Fruit fly (Drosophila melanogaster) whole organism, embryonic: Measurements from ENCODE around the gene Zpr1.

Experiments
- CG1024 ChIP-seq: fragments of 200-800 bp; sonication (Bioruptor generic); IDR thresholded peaks from 2 replicates; pipeline ENCODE4 v1.3.6; 2022; ENCODE audit warnings: missing biosample characterization, missing genetic modification characterization
- CG10565 ChIP-seq: fragments of 200-800 bp; sonication (Bioruptor generic); optimal IDR thresholded peaks from 3 replicates; lab custom pipeline; 2016; ENCODE audit warnings: missing biosample characterization, mild to moderate bottlenecking, missing genetic modification characterization
- CG12071 ChIP-seq: fragments of 200-800 bp; sonication (Bioruptor generic); optimal IDR thresholded peaks from 3 replicates; lab custom pipeline; 2018; ENCODE audit warnings: missing biosample characterization, mild to moderate bottlenecking, missing genetic modification characterization
- CG12299 ChIP-seq: fragments of 200-800 bp; sonication (Bioruptor generic); optimal IDR thresholded peaks from 2 replicates; lab custom pipeline; 2018; ENCODE audit warnings: missing biosample characterization, mild to moderate bottlenecking, missing genetic modification characterization
- CG12659 ChIP-seq: fragments of 200-800 bp; sonication (Bioruptor generic); optimal IDR thresholded peaks from 3 replicates; lab custom pipeline; 2017; ENCODE audit warnings: mild to moderate bottlenecking, missing biosample characterization, missing genetic modification reagents, missing genetic modification characterization
- CG13624 ChIP-seq: fragments of 200-800 bp; sonication (Bioruptor generic); optimal IDR thresholded peaks from 2 replicates; lab custom pipeline; 2016; ENCODE audit warnings: missing biosample characterization, missing genetic modification characterization
- CG13775 ChIP-seq: fragments of 200-800 bp; sonication (Bioruptor generic); optimal IDR thresholded peaks from 3 replicates; lab custom pipeline; 2017; ENCODE audit warnings: missing biosample characterization, mild to moderate bottlenecking, missing genetic modification characterization
- CG17912 ChIP-seq: fragments of 200-800 bp; sonication (Bioruptor generic); optimal IDR thresholded peaks from 2 replicates; lab custom pipeline; 2018; ENCODE audit warnings: missing biosample characterization, mild to moderate bottlenecking, missing genetic modification characterization
- CG31224 ChIP-seq: fragments of 200-800 bp; sonication (Bioruptor generic); IDR thresholded peaks from 2 replicates; pipeline ENCODE4 v1.3.6; 2022; ENCODE audit warnings: missing biosample characterization, missing genetic modification characterization
- CG4282 ChIP-seq: fragments of 200-800 bp; sonication (Bioruptor generic); optimal IDR thresholded peaks from 2 replicates; lab custom pipeline; 2016; ENCODE audit warnings: missing biosample characterization, missing genetic modification characterization
- CG4424 ChIP-seq: fragments of 200-800 bp; sonication (Bioruptor generic); optimal IDR thresholded peaks from 3 replicates; lab custom pipeline; 2016; ENCODE audit warnings: missing biosample characterization, missing genetic modification characterization
- CG4820 ChIP-seq: fragments of 200-800 bp; sonication (Bioruptor generic); optimal IDR thresholded peaks from 3 replicates; lab custom pipeline; 2016; ENCODE audit warnings: missing biosample characterization, missing genetic modification characterization
- CG6791 ChIP-seq: fragments of 200-800 bp; sonication (Bioruptor generic); IDR thresholded peaks from 3 replicates; pipeline ENCODE4 v1.3.6; 2022; ENCODE audit warnings: missing biosample characterization, missing genetic modification characterization; ENCODE audit not compliant: partially characterized antibody
- CG8765 ChIP-seq: fragments of 200-800 bp; sonication (Bioruptor generic); IDR thresholded peaks from 2 replicates; pipeline ENCODE4 v1.3.6; 2022; ENCODE audit warnings: missing biosample characterization, missing genetic modification characterization
- CHES-1-like ChIP-seq: fragments of 200-800 bp; sonication (Bioruptor generic); optimal IDR thresholded peaks from 2 replicates; lab custom pipeline; 2016; ENCODE audit warnings: missing biosample characterization, missing genetic modification characterization
- CrebB ChIP-seq: fragments of 200-800 bp; sonication (Bioruptor generic); optimal IDR thresholded peaks from 3 replicates; lab custom pipeline; 2018; ENCODE audit warnings: missing biosample characterization, mild to moderate bottlenecking, missing genetic modification characterization
- Dll ChIP-seq: fragments of 200-800 bp; sonication (Bioruptor generic); IDR thresholded peaks from 4 replicates; pipeline ENCODE4 v1.3.6; 2022; ENCODE audit warnings: missing biosample characterization, missing genetic modification characterization; ENCODE audit not compliant: partially characterized antibody
- Doc3 ChIP-seq: fragments of 200-800 bp; sonication (Bioruptor generic); IDR thresholded peaks from 3 replicates; pipeline ENCODE4 v1.3.6; 2022; ENCODE audit warnings: missing biosample characterization, missing genetic modification characterization; ENCODE audit not compliant: partially characterized antibody
- E2f1 ChIP-seq: fragments of 200-800 bp; sonication (Bioruptor generic); IDR thresholded peaks from 2 replicates; pipeline ENCODE4 v1.3.6; 2022; ENCODE audit warnings: missing biosample characterization, missing genetic modification characterization
- Ets97D ChIP-seq: fragments of 200-800 bp; sonication (Bioruptor generic); optimal IDR thresholded peaks from 3 replicates; lab custom pipeline; 2016; ENCODE audit warnings: missing biosample characterization, missing genetic modification characterization
- HmgZ ChIP-seq: fragments of 200-800 bp; sonication (Bioruptor generic); optimal IDR thresholded peaks from 2 replicates; lab custom pipeline; 2018; ENCODE audit warnings: missing biosample characterization, mild to moderate bottlenecking, missing genetic modification characterization
- Hmx ChIP-seq: fragments of 200-800 bp; sonication (Bioruptor generic); optimal IDR thresholded peaks from 2 replicates; lab custom pipeline; 2016; ENCODE audit warnings: missing biosample characterization, missing genetic modification characterization
- Jarid2 ChIP-seq: fragments of 200-800 bp; sonication (Bioruptor generic); optimal IDR thresholded peaks from 3 replicates; lab custom pipeline; 2017; ENCODE audit warnings: mild to moderate bottlenecking, missing biosample characterization, missing genetic modification reagents, missing genetic modification characterization
- Lim3 ChIP-seq: fragments of 200-800 bp; sonication (Bioruptor generic); IDR thresholded peaks from 2 replicates; pipeline ENCODE4 v1.3.6; 2022; ENCODE audit warnings: missing biosample characterization, missing genetic modification characterization
- Max ChIP-seq: fragments of 200-800 bp; sonication (Bioruptor generic); optimal IDR thresholded peaks from 2 replicates; lab custom pipeline; 2016; ENCODE audit warnings: missing biosample characterization, mild to moderate bottlenecking, missing genetic modification characterization
- NC2α ChIP-seq: fragments of 200-800 bp; sonication (Bioruptor generic); optimal IDR thresholded peaks from 2 replicates; lab custom pipeline; 2016; ENCODE audit warnings: missing biosample characterization, missing genetic modification characterization
- Opbp ChIP-seq: fragments of 200-800 bp; sonication (Bioruptor generic); IDR thresholded peaks from 3 replicates; pipeline ENCODE4 v1.3.6; 2022; ENCODE audit warnings: missing biosample characterization, missing genetic modification characterization; ENCODE audit not compliant: partially characterized antibody
- Ptx1 ChIP-seq: fragments of 200-800 bp; sonication (Bioruptor generic); IDR thresholded peaks from 2 replicates; pipeline ENCODE4 v1.3.6; 2022; ENCODE audit warnings: missing biosample characterization, missing genetic modification characterization
- Rfx ChIP-seq: fragments of 200-800 bp; sonication (Bioruptor generic); IDR thresholded peaks from 2 replicates; pipeline ENCODE4 v1.3.6; 2022; ENCODE audit warnings: missing biosample characterization, missing genetic modification characterization
- Side ChIP-seq: fragments of 200-800 bp; sonication (Bioruptor generic); optimal IDR thresholded peaks from 2 replicates; lab custom pipeline; 2016; ENCODE audit warnings: missing biosample characterization, missing genetic modification characterization
- Six4 ChIP-seq: fragments of 200-800 bp; sonication (Bioruptor generic); optimal IDR thresholded peaks from 2 replicates; lab custom pipeline; 2016; ENCODE audit warnings: missing biosample characterization, missing genetic modification characterization
- Sry-β ChIP-seq: fragments of 200-800 bp; sonication (Bioruptor generic); optimal IDR thresholded peaks from 2 replicates; lab custom pipeline; 2018; ENCODE audit warnings: missing biosample characterization, mild to moderate bottlenecking, missing genetic modification characterization, moderate library complexity
- Vsx1 ChIP-seq: fragments of 200-800 bp; sonication (Bioruptor generic); optimal IDR thresholded peaks from 2 replicates; lab custom pipeline; 2017; ENCODE audit warnings: missing biosample characterization, mild to moderate bottlenecking, missing genetic modification characterization, missing genetic modification reagents
- amos ChIP-seq: fragments of 200-800 bp; sonication (Bioruptor generic); IDR thresholded peaks from 2 replicates; pipeline ENCODE4 v1.3.6; 2022; ENCODE audit warnings: missing biosample characterization, missing genetic modification characterization; ENCODE audit not compliant: partially characterized antibody
- az2 ChIP-seq: fragments of 200-800 bp; sonication (Bioruptor generic); optimal IDR thresholded peaks from 3 replicates; lab custom pipeline; 2016; ENCODE audit warnings: missing biosample characterization, missing genetic modification characterization
- bab2 ChIP-seq: fragments of 200-800 bp; sonication (Bioruptor generic); optimal IDR thresholded peaks from 2 replicates; lab custom pipeline; 2016; ENCODE audit warnings: missing biosample characterization, missing genetic modification characterization
- cato ChIP-seq: fragments of 200-800 bp; sonication (Bioruptor generic); optimal IDR thresholded peaks from 2 replicates; lab custom pipeline; 2016; ENCODE audit warnings: missing biosample characterization, missing genetic modification characterization, borderline replicate concordance
- chinmo ChIP-seq: fragments of 200-800 bp; sonication (Bioruptor generic); IDR thresholded peaks from 4 replicates; pipeline ENCODE4 v1.3.6; 2022; ENCODE audit warnings: missing biosample characterization, missing genetic modification characterization; ENCODE audit not compliant: partially characterized antibody
- corto ChIP-seq: fragments of 200-800 bp; sonication (Bioruptor generic); optimal IDR thresholded peaks from 2 replicates; lab custom pipeline; 2016; ENCODE audit warnings: missing biosample characterization, mild to moderate bottlenecking, missing genetic modification characterization, moderate library complexity
- da ChIP-seq: fragments of 200-800 bp; sonication (Bioruptor generic); optimal IDR thresholded peaks from 2 replicates; lab custom pipeline; 2016; ENCODE audit warnings: missing biosample characterization, missing genetic modification characterization
- dimm ChIP-seq: fragments of 200-800 bp; sonication (Bioruptor generic); IDR thresholded peaks from 2 replicates; pipeline ENCODE4 v1.3.6; 2022; ENCODE audit warnings: missing biosample characterization, missing genetic modification characterization
- ewg ChIP-seq: fragments of 200-800 bp; sonication (Bioruptor generic); optimal IDR thresholded peaks from 3 replicates; lab custom pipeline; 2017; ENCODE audit warnings: mild to moderate bottlenecking, missing biosample characterization, missing genetic modification reagents, missing genetic modification characterization
- exex ChIP-seq: fragments of 200-800 bp; sonication (Bioruptor generic); optimal IDR thresholded peaks from 4 replicates; lab custom pipeline; 2018; ENCODE audit warnings: missing biosample characterization, mild to moderate bottlenecking, missing genetic modification characterization, moderate library complexity
- ftz-f1 ChIP-seq: fragments of 200-800 bp; sonication (Bioruptor generic); optimal IDR thresholded peaks from 2 replicates; lab custom pipeline; 2016; ENCODE audit warnings: missing biosample characterization, missing genetic modification characterization
- mam ChIP-seq: fragments of 200-800 bp; sonication (Bioruptor generic); optimal IDR thresholded peaks from 3 replicates; lab custom pipeline; 2016; ENCODE audit warnings: missing biosample characterization, missing genetic modification characterization
- nom ChIP-seq: fragments of 200-800 bp; sonication (Bioruptor generic); optimal IDR thresholded peaks from 2 replicates; lab custom pipeline; 2017; ENCODE audit warnings: missing biosample characterization, missing genetic modification characterization, mild to moderate bottlenecking, moderate library complexity, missing genetic modification reagents
- repo ChIP-seq: fragments of 200-800 bp; sonication (Bioruptor generic); optimal IDR thresholded peaks from 2 replicates; lab custom pipeline; 2016; ENCODE audit warnings: missing biosample characterization, missing genetic modification characterization
- sim ChIP-seq: fragments of 200-800 bp; sonication (Bioruptor generic); IDR thresholded peaks from 2 replicates; pipeline ENCODE4 v1.3.6; 2022; ENCODE audit warnings: missing biosample characterization, missing genetic modification characterization
- so ChIP-seq: fragments of 200-800 bp; sonication (Bioruptor generic); IDR thresholded peaks from 3 replicates; pipeline ENCODE4 v1.3.6; 2022; ENCODE audit warnings: missing biosample characterization, missing genetic modification characterization
- sr ChIP-seq: fragments of 200-800 bp; sonication (Bioruptor generic); IDR thresholded peaks from 3 replicates; pipeline ENCODE4 v1.3.6; 2022; ENCODE audit warnings: missing biosample characterization, missing genetic modification characterization
- tio ChIP-seq: fragments of 200-800 bp; sonication (Bioruptor generic); optimal IDR thresholded peaks from 2 replicates; lab custom pipeline; 2017; ENCODE audit warnings: missing biosample characterization, missing genetic modification characterization, inconsistent platforms

Gene Zpr1

DNA sequence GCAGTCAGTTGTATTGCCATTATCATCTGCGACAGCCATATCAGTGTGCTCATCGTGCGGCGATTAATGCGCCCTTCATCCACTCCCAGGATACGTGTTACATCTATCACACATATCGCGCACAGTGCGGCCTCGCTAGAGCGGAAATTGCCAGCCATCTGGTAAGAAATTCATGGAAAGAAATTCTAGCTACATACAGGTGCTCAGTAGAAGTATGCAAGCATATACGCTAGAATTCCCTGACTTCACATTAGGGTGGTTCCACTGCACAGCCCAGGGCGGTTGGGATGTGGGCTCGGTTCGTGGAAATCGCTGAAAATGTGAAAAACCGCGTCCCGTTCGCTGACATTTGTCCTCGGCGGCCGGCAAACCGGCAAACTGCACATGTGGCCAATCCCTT, 20.7 kb downstream of the Zpr1 start (continued):
- peak; percentile 48; the same call in 1 of the 3 replicates for TF ChIP-seq sr
- TF ChIP-seq Dll (GFP tag; lab: Robert Waterston, UW), result no peak
- peak; percentile 31 for TF ChIP-seq Ets97D (GFP tag; lab: Kevin White, UChicago)
- TF ChIP-seq CG4282 (GFP tag; lab: Kevin White, UChicago), result no peak
- TF ChIP-seq nom (GFP tag; lab: Kevin White, UChicago), result peak; percentile 79
- TF ChIP-seq CG12299 (tag; lab: Kevin White, UChicago), result peak; percentile 53
- peak; percentile 58 for TF ChIP-seq CG12659
- peak; percentile 75 for TF ChIP-seq CG4424
- peak; percentile 71 for TF ChIP-seq bab2
- TF ChIP-seq amos (GFP tag; lab: Robert Waterston, UW), result no peak
- no peak for TF ChIP-seq Jarid2 (GFP tag; lab: Kevin White, UChicago)
- TF ChIP-seq Opbp (GFP tag; lab: Robert Waterston, UW), result no peak
- TF ChIP-seq Hmx (GFP tag; lab: Kevin White, UChicago), result no peak
- TF ChIP-seq ftz-f1 (GFP tag; lab: Kevin White, UChicago), result no peak
- peak; percentile 62; the same call in 1 of the 2 replicates for TF ChIP-seq CG31224 (GFP tag; lab: Robert Waterston, UW)
- peak; percentile 56; the same call in 1 of the 2 replicates for TF ChIP-seq dimm
- no peak for TF ChIP-seq chinmo (GFP tag; lab: Robert Waterston, UW)
- TF ChIP-seq corto (GFP tag; lab: Kevin White, UChicago), result no peak
- TF ChIP-seq E2f1, result peak; percentile 80
- TF ChIP-seq so (GFP tag; lab: Robert Waterston, UW), result peak; percentile 55; the same call in 1 of the 3 replicates
- peak; percentile 70 for TF ChIP-seq sim (GFP tag; lab: Robert Waterston, UW)
- peak; percentile 68 for TF ChIP-seq Six4 (GFP tag; lab: Kevin White, UChicago)
- TF ChIP-seq mam (GFP tag; lab: Kevin White, UChicago), result peak; percentile 72
- TF ChIP-seq NC2α (GFP tag; lab: Kevin White, UChicago), result peak; percentile 40
- TF ChIP-seq CG1024 (GFP tag; lab: Robert Waterston, UW), result peak; percentile 50; the same call in 1 of the 2 replicates
- TF ChIP-seq Max, result no peak
- peak; percentile 85 for TF ChIP-seq Ptx1
- peak; percentile 34 for TF ChIP-seq HmgZ (tag; lab: Kevin White, UChicago)
- TF ChIP-seq Sry-β (GFP tag; lab: Kevin White, UChicago), result no peak
- peak; percentile 89 for TF ChIP-seq Rfx (GFP tag; lab: Robert Waterston, UW)
- TF ChIP-seq exex (tag; lab: Kevin White, UChicago), result no peak
- TF ChIP-seq CG6791, result no peak
- TF ChIP-seq CG13624 (GFP tag; lab: Kevin White, UChicago), result peak; percentile 64
- TF ChIP-seq Doc3 (GFP tag; lab: Robert Waterston, UW), result no peak
- peak; percentile 13 for TF ChIP-seq CrebB (tag; lab: Kevin White, UChicago)
- no peak for TF ChIP-seq CG10565
- peak; percentile 59 for TF ChIP-seq CHES-1-like
- TF ChIP-seq CG17912 (GFP tag; lab: Kevin White, UChicago), result peak; percentile 22
- peak; percentile 78 for TF ChIP-seq repo
- TF ChIP-seq Vsx1 (GFP tag; lab: Kevin White, UChicago), result no peak
- peak; percentile 40 for TF ChIP-seq CG13775 (GFP tag; lab: Kevin White, UChicago)
- TF ChIP-seq da (GFP tag; lab: Kevin White, UChicago), result peak; percentile 58
- peak; percentile 32; the same call in 1 of the 2 replicates for TF ChIP-seq Lim3
- peak; percentile 64 for TF ChIP-seq CG12071 (GFP tag; lab: Kevin White, UChicago)
- no peak for TF ChIP-seq tio
- TF ChIP-seq cato, result no peak
- TF ChIP-seq CG4820 (GFP tag; lab: Kevin White, UChicago), result peak; percentile 70
- peak; percentile 75 for TF ChIP-seq az2 (GFP tag; lab: Kevin White, UChicago)
- peak; percentile 53 for TF ChIP-seq ewg
- peak; percentile 39 for TF ChIP-seq Side (GFP tag; lab: Kevin White, UChicago)
- peak; percentile 90 for TF ChIP-seq CG8765 (GFP tag; lab: Robert Waterston, UW)
